Fruit fly (Drosophila melanogaster) whole organism, prepupa: ENCODE measurements around the gene CG31077.

Source experiments
- CG11762 ChIP-seq: fragments of 200-800 bp; sonication (Bioruptor generic); optimal IDR thresholded peaks from 3 replicates; lab custom pipeline; 2016; ENCODE audit warnings: missing biosample characterization, missing genetic modification characterization; ENCODE audit not compliant: insufficient read depth
- CG3032 ChIP-seq: fragments of 200-800 bp; optimal IDR thresholded peaks from 2 replicates; lab custom pipeline; 2019; ENCODE audit warnings: missing biosample characterization, mild to moderate bottlenecking, missing genetic modification characterization, moderate library complexity
- CG32006 ChIP-seq: fragments of 200-800 bp; sonication (Bioruptor generic); optimal IDR thresholded peaks from 3 replicates; lab custom pipeline; 2017; ENCODE audit warnings: missing biosample characterization, mild to moderate bottlenecking, missing genetic modification characterization
- CG6276 ChIP-seq: fragments of 200-800 bp; sonication (Bioruptor generic); optimal IDR thresholded peaks from 2 replicates; lab custom pipeline; 2017; ENCODE audit warnings: missing biosample characterization, mild to moderate bottlenecking, missing genetic modification characterization
- CG6854 ChIP-seq: fragments of 200-800 bp; sonication (Bioruptor generic); optimal IDR thresholded peaks from 2 replicates; lab custom pipeline; 2017; ENCODE audit warnings: missing biosample characterization, mild to moderate bottlenecking, missing genetic modification characterization
- Lpt ChIP-seq: fragments of 200-800 bp; sonication (Bioruptor generic); optimal IDR thresholded peaks from 3 replicates; lab custom pipeline; 2016; ENCODE audit warnings: missing biosample characterization, missing genetic modification characterization
- Met ChIP-seq: fragments of 200-800 bp; sonication (Bioruptor generic); optimal IDR thresholded peaks from 3 replicates; lab custom pipeline; 2016; ENCODE audit warnings: missing biosample characterization, missing genetic modification characterization
- Smox ChIP-seq: fragments of 200-800 bp; sonication (Bioruptor generic); optimal IDR thresholded peaks from 3 replicates; lab custom pipeline; 2016; ENCODE audit warnings: missing biosample characterization, missing genetic modification characterization
- achi ChIP-seq: fragments of 200-800 bp; sonication (Bioruptor generic); optimal IDR thresholded peaks from 3 replicates; lab custom pipeline; 2016; ENCODE audit warnings: missing biosample characterization, missing genetic modification characterization
- cyc ChIP-seq: fragments of 200-800 bp; sonication (Bioruptor generic); optimal IDR thresholded peaks from 3 replicates; lab custom pipeline; 2016; ENCODE audit warnings: missing biosample characterization, missing genetic modification characterization
- dsx ChIP-seq: fragments of 200-800 bp; optimal IDR thresholded peaks from 3 replicates; lab custom pipeline; 2019; ENCODE audit warnings: missing biosample characterization, mild to moderate bottlenecking, missing genetic modification characterization, moderate library complexity; ENCODE audit not compliant: poor library complexity, severe bottlenecking
- pdm3 ChIP-seq: fragments of 200-800 bp; sonication (Bioruptor generic); optimal IDR thresholded peaks from 3 replicates; lab custom pipeline; 2016; ENCODE audit warnings: missing biosample characterization, missing genetic modification characterization

dm6 chr3R:27005338-27005737, 5.8 kb downstream of the CG31077 start, which contains the start of gene CG6296:
- TF ChIP-seq pdm3 (no peak), Smox (GFP tag; lab: Kevin White, UChicago) (no peak), CG11762 (GFP tag; lab: Kevin White, UChicago) (no peak), Lpt (GFP tag; lab: Kevin White, UChicago) (no peak), achi (GFP tag; lab: Kevin White, UChicago) (no peak), CG3032 (no peak), Met (GFP tag; lab: Kevin White, UChicago) (no peak), CG6854 (GFP tag; lab: Kevin White, UChicago) (no peak), CG32006 (GFP tag; lab: Kevin White, UChicago) (no peak), CG6276 (GFP tag; lab: Kevin White, UChicago) (no peak), cyc (GFP tag; lab: Kevin White, UChicago) (no peak), dsx (no peak)
